Fruit fly (Drosophila melanogaster) whole organism, adult: Measurements from ENCODE around the gene CG11951.

Experiments used
- CG14711 ChIP-seq: fragments of 200-800 bp; sonication (Bioruptor generic); optimal IDR thresholded peaks from 2 replicates; lab custom pipeline; 2018; ENCODE audit warnings: missing biosample characterization, mild to moderate bottlenecking, missing genetic modification characterization, moderate library complexity
- CG33017 ChIP-seq: fragments of 200-800 bp; sonication (Bioruptor generic); optimal IDR thresholded peaks from 2 replicates; lab custom pipeline; 2018; ENCODE audit warnings: missing biosample characterization, mild to moderate bottlenecking, missing genetic modification characterization, moderate library complexity
- CG5204 ChIP-seq: fragments of 200-800 bp; sonication (Bioruptor generic); optimal IDR thresholded peaks from 2 replicates; lab custom pipeline; 2016; ENCODE audit warnings: missing biosample characterization, missing genetic modification characterization
- CG7101 ChIP-seq: fragments of 200-800 bp; sonication (Bioruptor generic); optimal IDR thresholded peaks from 2 replicates; lab custom pipeline; 2018; ENCODE audit warnings: missing biosample characterization, mild to moderate bottlenecking, missing genetic modification characterization, moderate library complexity
- Crg-1 ChIP-seq: fragments of 200-800 bp; sonication (Bioruptor generic); optimal IDR thresholded peaks from 2 replicates; lab custom pipeline; 2016; ENCODE audit warnings: missing biosample characterization, missing genetic modification characterization
- Hr96 ChIP-seq: fragments of 200-800 bp; sonication (Bioruptor generic); optimal IDR thresholded peaks from 2 replicates; lab custom pipeline; 2016; ENCODE audit warnings: missing biosample characterization, missing genetic modification characterization
- Mnt ChIP-seq: fragments of 200-800 bp; sonication (Bioruptor generic); optimal IDR thresholded peaks from 2 replicates; lab custom pipeline; 2016; ENCODE audit warnings: missing biosample characterization, mild to moderate bottlenecking, missing genetic modification characterization
- bab1 ChIP-seq: fragments of 200-800 bp; sonication (Bioruptor generic); optimal IDR thresholded peaks from 3 replicates; lab custom pipeline; 2019; ENCODE audit warnings: missing biosample characterization, mild to moderate bottlenecking, missing genetic modification characterization, moderate library complexity
- cic ChIP-seq: fragments of 200-800 bp; sonication (Bioruptor generic); optimal IDR thresholded peaks from 2 replicates; lab custom pipeline; 2017; ENCODE audit warnings: missing biosample characterization, mild to moderate bottlenecking, missing genetic modification characterization, moderate library complexity
- kay ChIP-seq: fragments of 200-800 bp; sonication (Bioruptor generic); peaks from one replicate; lab custom pipeline; 2016; ENCODE audit warnings: missing biosample characterization, missing genetic modification characterization, borderline replicate concordance
- ovo ChIP-seq: fragments of 200-800 bp; sonication (Bioruptor generic); optimal IDR thresholded peaks from 2 replicates; lab custom pipeline; 2016; ENCODE audit warnings: missing biosample characterization, missing genetic modification characterization
- pad ChIP-seq: fragments of 200-800 bp; sonication (Bioruptor generic); optimal IDR thresholded peaks from 3 replicates; lab custom pipeline; 2017; ENCODE audit warnings: missing biosample characterization, missing genetic modification characterization, mild to moderate bottlenecking, moderate library complexity, missing genetic modification reagents
- tj ChIP-seq: fragments of 200-800 bp; sonication (Bioruptor generic); optimal IDR thresholded peaks from 3 replicates; lab custom pipeline; 2017; ENCODE audit warnings: missing biosample characterization, mild to moderate bottlenecking, missing genetic modification characterization, moderate library complexity
- toe ChIP-seq: fragments of 200-800 bp; sonication (Bioruptor generic); optimal IDR thresholded peaks from 2 replicates; lab custom pipeline; 2016; ENCODE audit warnings: missing biosample characterization, missing genetic modification characterization

dm6 chr3R:29265075-29265474, 26.6 kb upstream of the CG11951 start:
- no peak for TF ChIP-seq ovo (GFP tag; lab: Kevin White, UChicago)
- TF ChIP-seq CG33017 (tag; lab: Kevin White, UChicago), result no peak
- no peak for TF ChIP-seq Crg-1 (GFP tag; lab: Kevin White, UChicago)
- TF ChIP-seq tj (GFP tag; lab: Kevin White, UChicago), result no peak
- no peak for TF ChIP-seq toe (GFP tag; lab: Kevin White, UChicago)
- no peak for TF ChIP-seq cic (GFP tag; lab: Kevin White, UChicago)
- TF ChIP-seq bab1, result no peak
- TF ChIP-seq CG5204, result no peak
- TF ChIP-seq pad (GFP tag; lab: Kevin White, UChicago), result no peak
- no peak for TF ChIP-seq Mnt (GFP tag; lab: Kevin White, UChicago)
- TF ChIP-seq Hr96 (GFP tag; lab: Kevin White, UChicago), result no peak
- no peak for TF ChIP-seq kay
- no peak for TF ChIP-seq CG14711 (tag; lab: Kevin White, UChicago)
- TF ChIP-seq CG7101 (tag; lab: Kevin White, UChicago), result no peak
